Fruit fly (Drosophila melanogaster): ENCODE measurements around the gene CG14969.
A peak's percentile ranks its signal among the peaks of the same experiment; 100 is the strongest.

CG14969 gene

DNA sequence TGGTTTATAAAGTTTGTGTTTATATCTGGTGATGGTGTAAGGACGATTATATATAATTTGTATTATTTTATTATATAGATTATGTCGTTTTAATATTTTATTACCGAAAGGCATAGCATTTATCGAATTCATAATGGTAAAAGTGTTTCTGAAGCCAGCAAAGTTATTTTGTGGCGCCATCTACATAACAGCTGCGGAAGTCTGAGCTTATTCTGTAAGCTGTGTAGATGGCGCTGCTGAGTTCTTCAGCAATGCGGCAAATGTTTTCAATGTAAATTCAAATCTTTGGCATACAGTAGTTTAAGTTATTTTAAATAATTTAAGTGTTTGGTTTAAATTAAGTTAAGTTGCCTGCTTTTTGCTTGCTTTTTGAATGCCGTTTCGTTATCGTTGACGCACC is 46.4 kb downstream of the CG14969 start (continued):
- TF ChIP-seq CG2129 (GFP tag; IDR thresholded peaks at IDR 0.05; ENCODE audit: partially characterized antibody) (no peak), CG2116 (GFP tag; optimal IDR thresholded peaks at IDR 0.05) (no peak), CG14441 (GFP tag; IDR thresholded peaks at IDR 0.05) (peak; percentile 41; the same call in 1 of the 2 replicates), Six4 (GFP tag; optimal IDR thresholded peaks at IDR 0.05) (peak; percentile 42), ab (GFP tag; optimal IDR thresholded peaks at IDR 0.05) (no peak), Aef1 (GFP tag; IDR thresholded peaks at IDR 0.05) (peak; percentile 34; the same call in 1 of the 3 replicates), CG11247 (GFP tag; IDR thresholded peaks at IDR 0.05) (peak; percentile 68), NK7.1 (GFP tag; optimal IDR thresholded peaks at IDR 0.05) (no peak), Mrtf (GFP tag; IDR thresholded peaks at IDR 0.05) (peak; percentile 35; the same call in 2 of the 3 replicates), fd102C (GFP tag; optimal IDR thresholded peaks at IDR 0.05) (no peak), CG4730 (GFP tag; IDR thresholded peaks at IDR 0.05) (peak; percentile 58; the same call in 1 of the 2 replicates), CG17385 (GFP tag; optimal IDR thresholded peaks at IDR 0.05) (no peak), Bgb (GFP tag; IDR thresholded peaks at IDR 0.05; ENCODE audit: partially characterized antibody) (0 out of 2 replicates have a peak, but pooled peaks have one; percentile 33), Kr (GFP tag; optimal IDR thresholded peaks at IDR 0.05) (no peak), sima (GFP tag; optimal IDR thresholded peaks at IDR 0.05) (no peak), CG12942 (GFP tag; optimal IDR thresholded peaks at IDR 0.05) (no peak), CG3847 (GFP tag; IDR thresholded peaks at IDR 0.05) (peak; percentile 28; the same call in 1 of the 2 replicates), bbx (GFP tag; IDR thresholded peaks at IDR 0.05; ENCODE audit: partially characterized antibody) (no peak), CG10959 (GFP tag; IDR thresholded peaks at IDR 0.05) (peak; percentile 44), sr (GFP tag; IDR thresholded peaks at IDR 0.05) (0 out of 3 replicates have a peak, but pooled peaks have one; percentile 21), CG4424 (GFP tag; optimal IDR thresholded peaks at IDR 0.05) (peak; percentile 39), CG10366 (GFP tag; IDR thresholded peaks at IDR 0.05) (peak; percentile 48), mam (GFP tag; optimal IDR thresholded peaks at IDR 0.05) (no peak), sob (GFP tag; IDR thresholded peaks at IDR 0.05) (peak; percentile 53; the same call in 1 of the 2 replicates), CG4820 (GFP tag; optimal IDR thresholded peaks at IDR 0.05) (peak; percentile 34), gcm (GFP tag; optimal IDR thresholded peaks at IDR 0.05) (no peak), crp (GFP tag; optimal IDR thresholded peaks at IDR 0.05) (no peak), Mes4 (GFP tag; optimal IDR thresholded peaks at IDR 0.05) (no peak), vvl (GFP tag; IDR thresholded peaks at IDR 0.05) (peak; percentile 22; the same call in 1 of the 2 replicates), CG17829 (tag; optimal IDR thresholded peaks at IDR 0.05) (peak; percentile 46), tgo (GFP tag; IDR thresholded peaks at IDR 0.05) (peak; percentile 36; the same call in 1 of the 3 replicates), PHDP (tag; optimal IDR thresholded peaks at IDR 0.05) (no peak), tll (GFP tag; optimal IDR thresholded peaks at IDR 0.05) (no peak), ems (GFP tag; optimal IDR thresholded peaks at IDR 0.05) (no peak), ranshi (GFP tag; IDR thresholded peaks at IDR 0.05) (no peak), CG42726 (GFP tag; IDR thresholded peaks at IDR 0.05; ENCODE audit: partially characterized antibody) (peak; percentile 33; the same call in 1 of the 2 replicates)

DNA sequence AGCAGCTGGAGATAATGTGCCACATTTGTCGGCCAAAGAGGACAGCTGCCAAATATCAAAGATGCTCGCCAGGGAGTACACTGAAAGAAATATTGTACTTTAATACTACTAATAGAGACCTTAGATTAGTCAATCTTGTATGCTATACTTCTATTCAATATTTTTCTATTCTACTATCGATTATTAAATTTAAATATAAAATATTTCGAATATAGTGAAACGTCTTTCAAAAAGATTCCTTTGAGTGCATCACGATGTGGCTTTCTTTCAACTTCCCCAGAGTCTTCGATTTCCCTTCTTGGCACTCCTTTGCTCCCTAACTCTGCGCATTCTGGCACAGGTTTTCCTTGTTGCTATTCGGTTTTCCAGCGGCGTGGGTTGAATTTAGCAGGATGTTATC is 49.9 kb downstream of the CG14969 start:
- TF ChIP-seq CG15011 (GFP tag; optimal IDR thresholded peaks at IDR 0.05) (no peak), Ssrp (tag; optimal IDR thresholded peaks at IDR 0.05) (no peak), sens (GFP tag) (peak; percentile 57), Drgx (GFP tag; IDR thresholded peaks at IDR 0.05) (peak; percentile 14; the same call in 1 of the 2 replicates), CG8281 (tag; optimal IDR thresholded peaks at IDR 0.05) (no peak), gem (tag; optimal IDR thresholded peaks at IDR 0.05) (peak; percentile 14)
